Fruit fly (Drosophila melanogaster): ENCODE measurements around the gene Megf8.

Gene Megf8

DNA sequence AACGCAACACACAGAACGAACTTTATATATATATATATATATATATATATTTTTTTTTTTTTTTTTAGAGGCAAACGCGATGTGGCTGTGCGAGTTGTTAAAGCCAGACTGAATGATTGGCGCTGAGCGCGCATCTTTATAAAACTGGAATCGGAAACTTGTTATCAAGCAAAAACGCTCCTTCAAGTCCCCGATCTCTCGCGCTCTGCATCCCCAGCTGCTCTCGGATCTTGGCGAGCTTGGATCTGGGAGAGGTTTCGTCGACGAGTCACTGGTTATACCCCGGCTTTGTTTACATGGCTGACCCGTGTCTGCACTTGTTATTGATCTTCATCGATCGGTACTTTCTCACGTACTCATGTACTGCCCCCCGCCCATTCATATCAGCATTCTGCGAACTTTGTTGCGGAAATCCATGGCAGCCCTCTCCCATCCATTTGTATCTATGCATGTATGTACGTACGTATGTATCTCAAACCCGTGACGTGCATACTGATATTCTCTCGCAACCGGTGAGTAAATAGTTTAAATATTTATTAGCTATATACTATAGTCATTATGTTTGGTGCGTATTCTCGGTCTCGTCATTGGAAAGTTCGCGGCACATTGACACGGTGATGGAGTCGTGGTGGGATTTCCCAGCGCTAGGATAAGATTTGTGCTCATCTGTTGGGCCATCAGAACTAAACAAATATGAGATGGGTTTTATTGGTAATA lies 36.0 kb upstream of the Megf8 start, which contains the start of gene Spn28Dc (continued):
- TF ChIP-seq Ets96B (tag; optimal IDR thresholded peaks at IDR 0.05) (no peak), CG4318 (GFP tag; optimal IDR thresholded peaks at IDR 0.05) (no peak), CG6163 (GFP tag; IDR thresholded peaks at IDR 0.05) (peak; percentile 19; the same call in 1 of the 3 replicates), CG11294 (GFP tag; IDR thresholded peaks at IDR 0.05) (no peak), achi (GFP tag; optimal IDR thresholded peaks at IDR 0.05) (no peak), Met (GFP tag; optimal IDR thresholded peaks at IDR 0.05) (no peak), salr (GFP tag; optimal IDR thresholded peaks at IDR 0.05) (no peak), Gug (GFP tag; IDR thresholded peaks at IDR 0.05) (no peak), net (GFP tag; optimal IDR thresholded peaks at IDR 0.05) (no peak), CG15336 (GFP tag; IDR thresholded peaks at IDR 0.05) (no peak), Eip93F (GFP tag; optimal IDR thresholded peaks at IDR 0.05) (peak; percentile 10), CG1621 (tag; optimal IDR thresholded peaks at IDR 0.05) (peak; percentile 47), Eip75B (GFP tag; optimal IDR thresholded peaks at IDR 0.05) (no peak), ss (GFP tag; optimal IDR thresholded peaks at IDR 0.05) (peak; percentile 50 to 60), Hr4 (GFP tag; optimal IDR thresholded peaks at IDR 0.05) (no peak), svp (GFP tag) (peak; percentile 98), Sox15 (GFP tag; optimal IDR thresholded peaks at IDR 0.05) (no peak), topi (GFP tag; optimal IDR thresholded peaks at IDR 0.05) (no peak), Sox102F (GFP tag; optimal IDR thresholded peaks at IDR 0.05) (no peak), CG8319 (GFP tag; optimal IDR thresholded peaks at IDR 0.05) (no peak), CG9139 (GFP tag; optimal IDR thresholded peaks at IDR 0.05) (peak; percentile 64), Sox14 (GFP tag; optimal IDR thresholded peaks at IDR 0.05) (no peak), fkh (GFP tag; optimal IDR thresholded peaks at IDR 0.05) (peak; percentile 25), Hr38 (GFP tag; optimal IDR thresholded peaks at IDR 0.05) (no peak), fd59A (GFP tag; optimal IDR thresholded peaks at IDR 0.05) (no peak), Blimp-1 (GFP tag; optimal IDR thresholded peaks at IDR 0.05) (no peak), Smox (GFP tag; optimal IDR thresholded peaks at IDR 0.05) (no peak), pdm3 (GFP tag; optimal IDR thresholded peaks at IDR 0.05) (no peak)

DNA sequence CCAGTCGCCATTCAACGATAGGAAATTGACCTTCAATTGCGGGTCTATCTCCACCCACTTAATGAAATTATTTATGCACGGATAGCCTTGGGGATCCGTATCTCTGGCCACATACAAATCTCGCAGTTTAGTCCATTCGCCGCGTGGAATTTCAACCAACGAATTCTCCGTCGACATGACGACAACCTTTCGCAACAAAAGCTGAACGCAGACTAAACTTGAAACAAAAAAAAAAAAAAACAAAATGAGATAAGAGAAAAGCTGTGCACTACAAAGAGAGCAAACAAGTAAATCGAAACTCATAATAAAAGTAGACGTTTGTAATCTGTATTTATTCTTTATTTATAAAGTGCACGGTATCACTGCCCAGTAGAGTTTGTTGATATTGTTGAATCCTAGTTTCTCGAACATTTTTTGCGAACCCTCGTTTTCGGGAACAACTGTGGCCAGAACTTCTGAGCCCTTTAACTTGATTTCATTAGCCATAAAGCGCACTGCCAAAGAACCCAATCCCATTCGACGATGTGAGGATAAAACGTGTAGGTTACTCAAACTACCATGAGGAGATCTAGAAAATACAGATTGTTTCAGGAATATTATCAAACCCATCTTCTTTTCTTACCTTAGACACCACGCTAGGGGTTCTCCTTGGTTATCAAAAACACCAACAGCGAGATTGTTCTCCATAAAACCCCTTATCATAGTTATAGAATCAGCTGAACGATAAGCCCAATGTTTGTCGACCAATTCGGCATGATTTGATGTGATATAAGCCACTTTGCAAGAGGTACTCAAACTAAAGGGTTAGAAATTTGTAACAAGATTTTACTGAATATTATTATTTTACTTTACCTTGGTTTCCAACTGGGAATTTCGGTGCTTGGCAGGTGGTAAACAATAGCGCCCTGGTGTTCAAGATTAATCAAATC lies 33.7 kb upstream of the Megf8 start, which contains the start of gene CG12560:
Gene CG12560 (minus strand): TSS at position 195 of the 929 bp plus-strand sequence.
- no peak for TF ChIP-seq Smox (GFP tag; optimal IDR thresholded peaks at IDR 0.05)
- TF ChIP-seq Lpt (GFP tag; optimal IDR thresholded peaks at IDR 0.05) = peak; percentile 16
- peak; percentile 9 for TF ChIP-seq Sox102F (GFP tag; optimal IDR thresholded peaks at IDR 0.05)
- TF ChIP-seq esn (GFP tag; optimal IDR thresholded peaks at IDR 0.05) = no peak
- TF ChIP-seq CG8119 (GFP tag; IDR thresholded peaks at IDR 0.05) = peak; percentile 61; the same call in 2 of the 3 replicates
- TF ChIP-seq lz (GFP tag; optimal IDR thresholded peaks at IDR 0.05) = no peak
- peak; percentile 55 for TF ChIP-seq net (GFP tag; optimal IDR thresholded peaks at IDR 0.05)
- TF ChIP-seq dac (GFP tag; optimal IDR thresholded peaks at IDR 0.05) = peak; percentile 10
- TF ChIP-seq Ets96B (tag; optimal IDR thresholded peaks at IDR 0.05) = peak; percentile 1
- TF ChIP-seq CG11294 (GFP tag; IDR thresholded peaks at IDR 0.05) = no peak
- peak; percentile 12 for TF ChIP-seq dsx (GFP tag; optimal IDR thresholded peaks at IDR 0.05; ENCODE audit: poor library complexity, severe bottlenecking)
- no peak for TF ChIP-seq Met (GFP tag; optimal IDR thresholded peaks at IDR 0.05)
- TF ChIP-seq CG1621 (tag; optimal IDR thresholded peaks at IDR 0.05) = peak; percentile 48
- TF ChIP-seq spab (GFP tag; optimal IDR thresholded peaks at IDR 0.05) = no peak
- TF ChIP-seq Sox15 (GFP tag; optimal IDR thresholded peaks at IDR 0.05) = no peak
- TF ChIP-seq CG3919 (GFP tag; optimal IDR thresholded peaks at IDR 0.05) = no peak
- no peak for TF ChIP-seq CG7368 (GFP tag; optimal IDR thresholded peaks at IDR 0.05)
- peak; percentile 34 for TF ChIP-seq Sox14 (GFP tag; optimal IDR thresholded peaks at IDR 0.05)
- no peak for TF ChIP-seq CG8632 (GFP tag; optimal IDR thresholded peaks at IDR 0.05)
- peak; percentile 26 for TF ChIP-seq fkh (GFP tag; optimal IDR thresholded peaks at IDR 0.05)
- no peak for TF ChIP-seq topi (GFP tag; optimal IDR thresholded peaks at IDR 0.05)
- TF ChIP-seq CG11762 (GFP tag; optimal IDR thresholded peaks at IDR 0.05; ENCODE audit: insufficient read depth) = no peak
- TF ChIP-seq CG9139 (GFP tag; optimal IDR thresholded peaks at IDR 0.05) = no peak
- no peak for TF ChIP-seq CG34406 (GFP tag; optimal IDR thresholded peaks at IDR 0.05)
- TF ChIP-seq Blimp-1 (GFP tag; optimal IDR thresholded peaks at IDR 0.05) = no peak
- TF ChIP-seq CG6276 (GFP tag; optimal IDR thresholded peaks at IDR 0.05) = peak; percentile 46
- no peak for TF ChIP-seq CG11902 (GFP tag; optimal IDR thresholded peaks at IDR 0.05)
- no peak for TF ChIP-seq CG3032 (tag; optimal IDR thresholded peaks at IDR 0.05)
- TF ChIP-seq Ets21C (GFP tag; optimal IDR thresholded peaks at IDR 0.05) = no peak
- peak; percentile 59; the same call in 2 of the 3 replicates for TF ChIP-seq CG6163 (GFP tag; IDR thresholded peaks at IDR 0.05)
- TF ChIP-seq Eip78C (GFP tag) = peak; percentile 60
- TF ChIP-seq Hr38 (GFP tag; optimal IDR thresholded peaks at IDR 0.05) = no peak

Data from whole organism, prepupa.